Worm (Caenorhabditis elegans) whole organism, L2 larva: ENCODE measurements around the gene frpr-8.

ENCODE experiments used
- aly-2 ChIP-seq: fragments of 150-350 bp; optimal IDR thresholded peaks from 2 replicates; lab custom pipeline; 2014; ENCODE audit warnings: missing biosample characterization, missing genetic modification characterization
- ama-1 ChIP-seq: fragments of 150-350 bp; optimal IDR thresholded peaks from 2 replicates; lab custom pipeline; 2018; ENCODE audit warnings: inconsistent platforms
- lin-11 ChIP-seq: fragments of 150-350 bp; sonication (generic microtip); optimal IDR thresholded peaks from 2 replicates; lab custom pipeline; 2014; ENCODE audit warnings: missing biosample characterization, missing genetic modification characterization, inconsistent platforms, mixed read lengths
- nhr-23 ChIP-seq: fragments of 150-350 bp; optimal IDR thresholded peaks from 2 replicates; lab custom pipeline; 2014; ENCODE audit warnings: missing biosample characterization, missing genetic modification reagents, missing genetic modification characterization
- nhr-237 ChIP-seq: fragments of 150-350 bp; optimal IDR thresholded peaks from 2 replicates; lab custom pipeline; 2014; ENCODE audit warnings: missing biosample characterization, missing genetic modification characterization
- skn-1 ChIP-seq: sonication (generic microtip); optimal IDR thresholded peaks from 2 replicates; lab custom pipeline; 2017; ENCODE audit warnings: missing biosample characterization, missing genetic modification characterization
- unc-39 ChIP-seq: fragments of 150-350 bp; optimal IDR thresholded peaks from 2 replicates; lab custom pipeline; 2014; ENCODE audit warnings: missing biosample characterization, missing genetic modification characterization
- zag-1 ChIP-seq: fragments of 150-350 bp; optimal IDR thresholded peaks from 2 replicates; lab custom pipeline; 2014; ENCODE audit warnings: missing biosample characterization, missing genetic modification characterization
- ztf-11 ChIP-seq: sonication (generic microtip); optimal IDR thresholded peaks from 2 replicates; lab custom pipeline; 2017; ENCODE audit warnings: missing biosample characterization, missing genetic modification characterization

ce11 chrX:8744192-8744985 is 46.8 kb downstream of the frpr-8 start:
- TF ChIP-seq ztf-11 (tag; lab: Kevin White, UChicago) (no peak), ama-1 (lab: Kevin White, UChicago) (no peak), nhr-23 (tag; lab: Kevin White, UChicago) (no peak), lin-11 (tag; lab: Kevin White, UChicago) (no peak), zag-1 (tag; lab: Kevin White, UChicago) (no peak), nhr-237 (no peak), unc-39 (tag; lab: Kevin White, UChicago) (no peak), skn-1 (tag; lab: Kevin White, UChicago) (no peak), aly-2 (no peak)
